Worm (Caenorhabditis elegans) whole organism, L1 larva: Measurements from ENCODE around the gene EGAP9.3.

Source experiments
- fkh-10 ChIP-seq: sonication (generic microtip); optimal IDR thresholded peaks from 2 replicates; lab custom pipeline; 2017; ENCODE audit warnings: missing biosample characterization, missing genetic modification reagents, missing genetic modification characterization
- pax-3 ChIP-seq: fragments of 200-800 bp; sonication (Bioruptor generic); optimal IDR thresholded peaks from 2 replicates; lab custom pipeline; 2018; ENCODE audit warnings: mild to moderate bottlenecking, missing genetic modification characterization, moderate library complexity, missing compliant biosample characterization

DNA sequence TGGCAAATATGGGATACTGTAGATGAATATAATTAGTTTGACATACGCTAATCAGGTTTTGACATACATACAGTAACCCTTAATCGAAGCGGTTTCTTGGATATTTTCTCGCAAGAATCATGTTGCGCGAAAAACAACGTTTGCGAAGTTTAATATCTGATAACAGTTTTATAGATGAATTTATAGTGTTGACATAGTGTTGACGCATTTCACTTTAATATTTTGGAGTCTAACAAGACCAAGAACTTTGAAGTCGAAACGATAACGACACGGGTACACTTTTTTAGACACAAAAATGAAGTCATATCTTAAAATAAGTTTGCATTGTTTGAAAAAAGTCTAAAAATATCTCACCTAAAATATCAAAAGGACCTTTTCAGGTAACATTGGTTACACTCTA lies 36.4 kb upstream of the EGAP9.3 start:
- no peak for TF ChIP-seq fkh-10
- TF ChIP-seq pax-3 (tag; lab: Kevin White, UChicago): no peak
